ENCODE assay signal across 4 worm cellular contexts in the genomic region with DNA sequence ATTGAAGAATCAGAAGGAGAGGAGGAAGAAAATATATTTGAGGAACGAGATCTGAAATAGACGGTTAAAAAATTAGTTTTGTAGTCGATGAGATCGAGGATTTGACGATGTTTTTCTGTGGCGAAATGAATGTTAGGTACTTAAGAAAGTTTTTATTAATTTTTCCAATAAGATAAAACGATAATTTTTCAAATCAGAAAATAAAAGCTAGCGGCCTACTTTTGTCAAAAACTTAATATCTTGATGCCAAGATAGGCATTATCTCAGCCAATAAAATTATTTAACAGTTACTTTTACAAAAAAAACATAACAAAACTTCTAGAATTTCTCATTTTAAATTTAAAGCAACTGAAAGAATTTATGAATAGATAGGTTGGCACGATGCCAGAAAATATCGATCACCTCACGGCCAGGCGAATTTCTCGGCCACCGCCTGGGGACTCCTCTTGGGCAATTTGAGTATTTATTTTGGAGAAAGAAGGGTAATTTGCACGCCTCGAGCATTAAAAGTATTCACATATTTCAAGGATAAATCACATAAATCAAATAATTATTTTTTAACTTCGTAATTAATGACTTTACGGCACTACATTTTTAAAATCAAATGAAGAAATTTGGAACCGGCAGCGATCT.
A peak's percentile ranks its signal among the peaks of the same experiment; 100 is the strongest.
TF ChIP-seq lines count a peak whose summit lies in the region.

A gene (minus strand): TSS at position 51 of the 633 bp plus-strand sequence.

TF ChIP-seq in whole organism, L2 larva, 48 proteins besides CTCF, POLR2A, EP300 and RAD21 (continues in another document):
- TF ChIP-seq unc-55 (GFP tag; optimal IDR thresholded peaks at IDR 0.05; lab: Kevin White, UChicago): peak; percentile 70
- peak; percentile 66 for TF ChIP-seq C34F6.9 (tag; optimal IDR thresholded peaks at IDR 0.05; lab: Kevin White, UChicago)
- peak; percentile 65 for TF ChIP-seq gmeb-1 (tag; optimal IDR thresholded peaks at IDR 0.05; lab: Kevin White, UChicago)
- TF ChIP-seq mab-5 (tag; optimal IDR thresholded peaks at IDR 0.05; lab: Kevin White, UChicago): no peak
- peak; percentile 66 for TF ChIP-seq sma-9 (GFP tag; optimal IDR thresholded peaks at IDR 0.05; lab: Kevin White, UChicago)
- no peak for TF ChIP-seq sma-9 (tag; optimal IDR thresholded peaks at IDR 0.05; lab: Kevin White, UChicago)
- TF ChIP-seq crh-2 (tag; optimal IDR thresholded peaks at IDR 0.05; lab: Kevin White, UChicago): peak; percentile 59
- TF ChIP-seq snpc-4 (tag; optimal IDR thresholded peaks at IDR 0.05; lab: Kevin White, UChicago): no peak
- no peak for TF ChIP-seq unc-39 (tag; optimal IDR thresholded peaks at IDR 0.05; lab: Kevin White, UChicago)
- no peak for TF ChIP-seq nhr-11 (tag; optimal IDR thresholded peaks at IDR 0.05; lab: Kevin White, UChicago)
- TF ChIP-seq nhr-12 (tag; optimal IDR thresholded peaks at IDR 0.05; lab: Kevin White, UChicago): no peak
- no peak for TF ChIP-seq nhr-6 (tag; optimal IDR thresholded peaks at IDR 0.05; lab: Kevin White, UChicago)
- peak; percentile 22 to 86 for TF ChIP-seq lsy-2 (tag; optimal IDR thresholded peaks at IDR 0.05; lab: Kevin White, UChicago)
- TF ChIP-seq lin-11 (tag; optimal IDR thresholded peaks at IDR 0.05; lab: Kevin White, UChicago): peak; percentile 29
- no peak for TF ChIP-seq ceh-82 (tag; optimal IDR thresholded peaks at IDR 0.05; lab: Kevin White, UChicago)
- TF ChIP-seq nhr-129 (tag; optimal IDR thresholded peaks at IDR 0.05; lab: Kevin White, UChicago): peak; percentile 25
- peak; percentile 66 for TF ChIP-seq egl-27 (tag; optimal IDR thresholded peaks at IDR 0.05; lab: Kevin White, UChicago)
- TF ChIP-seq skn-1 (tag; optimal IDR thresholded peaks at IDR 0.05; lab: Kevin White, UChicago): no peak
- peak; percentile 84 for TF ChIP-seq sma-3 (GFP tag; optimal IDR thresholded peaks at IDR 0.05; lab: Kevin White, UChicago)
- no peak for TF ChIP-seq aly-2 (tag; optimal IDR thresholded peaks at IDR 0.05; lab: Kevin White, UChicago)
- no peak for TF ChIP-seq ama-1 (optimal IDR thresholded peaks at IDR 0.05; lab: Kevin White, UChicago)
- peak; percentile 76 for TF ChIP-seq lin-13 (GFP tag; optimal IDR thresholded peaks at IDR 0.05; lab: Kevin White, UChicago)

TF ChIP-seq in whole organism, L4 larva, 104 proteins besides CTCF, POLR2A, EP300 and RAD21:
- peak; percentile 18 for TF ChIP-seq ceh-28 (tag; optimal IDR thresholded peaks at IDR 0.05; lab: Kevin White, UChicago)
- peak in 1 of 2 experiments; percentile 88 for TF ChIP-seq hif-1 (tag; optimal IDR thresholded peaks at IDR 0.05; lab: Kevin White, UChicago)
- no peak for TF ChIP-seq egl-27 (tag; optimal IDR thresholded peaks at IDR 0.05; lab: Kevin White, UChicago)
- peak; percentile 44 for TF ChIP-seq lin-13 (GFP tag; optimal IDR thresholded peaks at IDR 0.05; lab: Kevin White, UChicago)
- TF ChIP-seq nhr-28 (tag; optimal IDR thresholded peaks at IDR 0.05; lab: Kevin White, UChicago): peak; percentile 26
- TF ChIP-seq lsy-2 (tag; optimal IDR thresholded peaks at IDR 0.05; lab: Kevin White, UChicago): peak; percentile 22 to 89
- peak; percentile 73 for TF ChIP-seq dpl-1 (GFP tag; optimal IDR thresholded peaks at IDR 0.05; lab: Kevin White, UChicago)
- peak; percentile 49 for TF ChIP-seq hlh-30 (tag; optimal IDR thresholded peaks at IDR 0.05; lab: Kevin White, UChicago; ENCODE audit: insufficient read depth)
- TF ChIP-seq snpc-4 (tag; optimal IDR thresholded peaks at IDR 0.05; lab: Kevin White, UChicago): no peak
- TF ChIP-seq nhr-11 (tag; optimal IDR thresholded peaks at IDR 0.05; lab: Kevin White, UChicago): peak; percentile 6
- TF ChIP-seq dmd-6 (GFP tag; IDR thresholded peaks at IDR 0.05; lab: Robert Waterston, UW): peak; percentile 27; the same call in 1 of the 2 replicates
- TF ChIP-seq mes-2 (tag; optimal IDR thresholded peaks at IDR 0.05; lab: Kevin White, UChicago; ENCODE audit: poor library complexity, severe bottlenecking): peak; percentile 98
- peak; percentile 42 for TF ChIP-seq rbr-2 (tag; optimal IDR thresholded peaks at IDR 0.05; lab: Kevin White, UChicago)
- TF ChIP-seq nhr-77 (tag; optimal IDR thresholded peaks at IDR 0.05; lab: Kevin White, UChicago): peak; percentile 18
- TF ChIP-seq ceh-62 (tag; optimal IDR thresholded peaks at IDR 0.05; lab: Kevin White, UChicago): no peak
- TF ChIP-seq arid-1 (GFP tag; conservative IDR thresholded peaks at IDR 0.05; lab: Robert Waterston, UW): no peak
- TF ChIP-seq unc-130 (GFP tag; optimal IDR thresholded peaks at IDR 0.05; lab: Kevin White, UChicago): peak; percentile 79
- TF ChIP-seq saeg-2 (GFP tag; IDR thresholded peaks at IDR 0.05; lab: Robert Waterston, UW): no peak
- TF ChIP-seq ces-1 (GFP tag; optimal IDR thresholded peaks at IDR 0.05; lab: Kevin White, UChicago): no peak
- TF ChIP-seq mxl-3 (GFP tag; optimal IDR thresholded peaks at IDR 0.05; lab: Kevin White, UChicago): peak; percentile 33

TF ChIP-seq in whole organism, late embryonic, 69 proteins besides CTCF, POLR2A, EP300 and RAD21 (continues in another document):
- TF ChIP-seq ceh-48 (tag; optimal IDR thresholded peaks at IDR 0.05; lab: Kevin White, UChicago) (peak; percentile 73), tbx-7 (tag; optimal IDR thresholded peaks at IDR 0.05; lab: Kevin White, UChicago) (peak; percentile 54), hlh-15 (tag; optimal IDR thresholded peaks at IDR 0.05; lab: Kevin White, UChicago) (no peak), nhr-11 (tag; optimal IDR thresholded peaks at IDR 0.05; lab: Kevin White, UChicago) (no peak), che-1 (tag; optimal IDR thresholded peaks at IDR 0.05; lab: Kevin White, UChicago) (no peak), syd-9 (tag; optimal IDR thresholded peaks at IDR 0.05; lab: Kevin White, UChicago) (no peak), ttx-3 (tag; optimal IDR thresholded peaks at IDR 0.05; lab: Kevin White, UChicago) (no peak), ceh-2 (tag; optimal IDR thresholded peaks at IDR 0.05; lab: Kevin White, UChicago) (peak; percentile 82), F13H6.1 (tag; optimal IDR thresholded peaks at IDR 0.05; lab: Kevin White, UChicago) (peak; percentile 3), nfya-1 (tag; optimal IDR thresholded peaks at IDR 0.05; lab: Kevin White, UChicago) (no peak), ceh-30 (tag; optimal IDR thresholded peaks at IDR 0.05; lab: Kevin White, UChicago) (no peak), lin-11 (tag; optimal IDR thresholded peaks at IDR 0.05; lab: Kevin White, UChicago) (no peak), pha-2 (tag; optimal IDR thresholded peaks at IDR 0.05; lab: Kevin White, UChicago) (no peak), ceh-22 (tag; optimal IDR thresholded peaks at IDR 0.05; lab: Kevin White, UChicago) (no peak), ceh-24 (tag; optimal IDR thresholded peaks at IDR 0.05; lab: Kevin White, UChicago) (no peak), pha-4 (tag; optimal IDR thresholded peaks at IDR 0.05; lab: Kevin White, UChicago) (no peak), mec-3 (tag; optimal IDR thresholded peaks at IDR 0.05; lab: Kevin White, UChicago; ENCODE audit: borderline replicate concordance) (no peak), ceh-19 (GFP tag; optimal IDR thresholded peaks at IDR 0.05; lab: Kevin White, UChicago) (no peak), pqm-1 (tag; optimal IDR thresholded peaks at IDR 0.05; lab: Kevin White, UChicago) (no peak), sox-2 (GFP tag; IDR thresholded peaks at IDR 0.05; lab: Robert Waterston, UW) (no peak), lim-6 (tag; optimal IDR thresholded peaks at IDR 0.05; lab: Kevin White, UChicago) (no peak), odd-2 (tag; optimal IDR thresholded peaks at IDR 0.05; lab: Kevin White, UChicago) (no peak), hlh-30 (tag; optimal IDR thresholded peaks at IDR 0.05; lab: Kevin White, UChicago; ENCODE audit: insufficient read depth) (no peak), ztf-16 (tag; optimal IDR thresholded peaks at IDR 0.05; lab: Kevin White, UChicago) (no peak), elt-2 (tag; optimal IDR thresholded peaks at IDR 0.05; lab: Kevin White, UChicago) (peak; percentile 48)

TF ChIP-seq in whole organism, mixed stage, embryonic, 35 proteins besides CTCF, POLR2A, EP300 and RAD21:
- TF ChIP-seq flh-1 (GFP tag; optimal IDR thresholded peaks at IDR 0.05; lab: Kevin White, UChicago): no peak
- no peak for TF ChIP-seq ztf-11 (tag; optimal IDR thresholded peaks at IDR 0.05; lab: Kevin White, UChicago)
- TF ChIP-seq nhr-12 (tag; optimal IDR thresholded peaks at IDR 0.05; lab: Kevin White, UChicago): no peak
- no peak for TF ChIP-seq mls-2 (tag; optimal IDR thresholded peaks at IDR 0.05; lab: Kevin White, UChicago)
- TF ChIP-seq nhr-2 (tag; optimal IDR thresholded peaks at IDR 0.05; lab: Kevin White, UChicago): no peak
- TF ChIP-seq cnd-1 (tag; optimal IDR thresholded peaks at IDR 0.05; lab: Kevin White, UChicago): no peak
- TF ChIP-seq sptf-1 (tag; optimal IDR thresholded peaks at IDR 0.05; lab: Kevin White, UChicago): no peak
- no peak for TF ChIP-seq nhr-237 (tag; optimal IDR thresholded peaks at IDR 0.05; lab: Kevin White, UChicago)
- TF ChIP-seq mep-1 (tag; optimal IDR thresholded peaks at IDR 0.05; lab: Kevin White, UChicago): peak; percentile 27
- no peak for TF ChIP-seq lin-13 (tag; optimal IDR thresholded peaks at IDR 0.05; lab: Kevin White, UChicago)
- no peak for TF ChIP-seq elt-1 (tag; optimal IDR thresholded peaks at IDR 0.05; lab: Kevin White, UChicago; ENCODE audit: borderline replicate concordance, insufficient read depth)
- no peak for TF ChIP-seq unc-39 (tag; optimal IDR thresholded peaks at IDR 0.05; lab: Kevin White, UChicago)
- no peak for TF ChIP-seq ceh-83 (GFP tag; optimal IDR thresholded peaks at IDR 0.05; lab: Kevin White, UChicago)
- TF ChIP-seq tbx-8 (GFP tag; optimal IDR thresholded peaks at IDR 0.05; lab: Kevin White, UChicago): no peak
- TF ChIP-seq ceh-39 (tag; optimal IDR thresholded peaks at IDR 0.05; lab: Kevin White, UChicago): peak; percentile 80
- TF ChIP-seq pha-4 (tag; optimal IDR thresholded peaks at IDR 0.05; lab: Kevin White, UChicago): no peak
- TF ChIP-seq lin-32 (GFP tag; optimal IDR thresholded peaks at IDR 0.05; lab: Kevin White, UChicago): no peak
- TF ChIP-seq ces-1 (GFP tag; optimal IDR thresholded peaks at IDR 0.05; lab: Kevin White, UChicago): peak; percentile 4
- no peak for TF ChIP-seq unc-62 (GFP tag; optimal IDR thresholded peaks at IDR 0.05; lab: Kevin White, UChicago)
- no peak for TF ChIP-seq sem-2 (GFP tag; optimal IDR thresholded peaks at IDR 0.05; lab: Kevin White, UChicago)
- no peak for TF ChIP-seq hlh-1 (tag; optimal IDR thresholded peaks at IDR 0.05; lab: Kevin White, UChicago)
- no peak for TF ChIP-seq ham-2 (GFP tag; optimal IDR thresholded peaks at IDR 0.05; lab: Kevin White, UChicago)
